Worm (Caenorhabditis elegans) whole organism, early embryonic: Measurements from ENCODE around the gene T26C12.3.

Experiments used
- B0310.2 ChIP-seq: sonication (generic microtip); optimal IDR thresholded peaks from 2 replicates; lab custom pipeline; 2016; ENCODE audit warnings: mild to moderate bottlenecking, missing genetic modification characterization, missing compliant biosample characterization
- F13C5.2 ChIP-seq: sonication (generic microtip); optimal IDR thresholded peaks from 2 replicates; lab custom pipeline; 2017; ENCODE audit warnings: mild to moderate bottlenecking, missing genetic modification characterization, inconsistent platforms, missing compliant biosample characterization
- ama-1 ChIP-seq: fragments of 150-350 bp; optimal IDR thresholded peaks from 2 replicates; lab custom pipeline; 2014
- ceh-36 ChIP-seq: sonication (generic microtip); optimal IDR thresholded peaks from 2 replicates; lab custom pipeline; 2016; ENCODE audit warnings: missing genetic modification characterization, inconsistent platforms, missing compliant biosample characterization
- flt-1 ChIP-seq: fragments of 200-800 bp; sonication (Bioruptor generic); IDR thresholded peaks from 2 replicates; pipeline ENCODE4 v1.3.6; 2022; ENCODE audit warnings: missing genetic modification characterization, missing compliant biosample characterization
- hmbx-1 ChIP-seq: sonication (generic microtip); optimal IDR thresholded peaks from 2 replicates; lab custom pipeline; 2016; ENCODE audit warnings: mild to moderate bottlenecking, missing genetic modification characterization, missing compliant biosample characterization
- hmg-4 ChIP-seq: fragments of 200-800 bp; sonication (Bioruptor generic); optimal IDR thresholded peaks from 2 replicates; lab custom pipeline; 2018; ENCODE audit warnings: mild to moderate bottlenecking, missing genetic modification characterization, missing compliant biosample characterization
- hnd-1 ChIP-seq: sonication (generic microtip); optimal IDR thresholded peaks from 2 replicates; lab custom pipeline; 2016; ENCODE audit warnings: missing genetic modification characterization, missing compliant biosample characterization
- pes-1 ChIP-seq: fragments of 200-800 bp; sonication (Bioruptor generic); IDR thresholded peaks from 2 replicates; pipeline ENCODE4 v1.3.6; 2022; ENCODE audit warnings: missing genetic modification reagents, missing genetic modification characterization, missing compliant biosample characterization
- scrt-1 ChIP-seq: fragments of 200-800 bp; sonication (Bioruptor generic); IDR thresholded peaks from 2 replicates; pipeline ENCODE4 v1.3.6; 2022; ENCODE audit warnings: missing genetic modification characterization, missing compliant biosample characterization
- tbx-11 ChIP-seq: fragments of 200-800 bp; sonication (Bioruptor generic); IDR thresholded peaks from 2 replicates; pipeline ENCODE4 v1.3.6; 2022; ENCODE audit warnings: missing genetic modification characterization, missing compliant biosample characterization
- tbx-37 ChIP-seq: fragments of 200-800 bp; sonication (Bioruptor generic); conservative IDR thresholded peaks from 2 replicates; pipeline ENCODE4 v1.3.6; 2022; ENCODE audit warnings: missing genetic modification reagents, missing genetic modification characterization, missing compliant biosample characterization
- tra-4 ChIP-seq: sonication (generic microtip); optimal IDR thresholded peaks from 2 replicates; lab custom pipeline; 2017; ENCODE audit warnings: missing genetic modification characterization, missing compliant biosample characterization

DNA sequence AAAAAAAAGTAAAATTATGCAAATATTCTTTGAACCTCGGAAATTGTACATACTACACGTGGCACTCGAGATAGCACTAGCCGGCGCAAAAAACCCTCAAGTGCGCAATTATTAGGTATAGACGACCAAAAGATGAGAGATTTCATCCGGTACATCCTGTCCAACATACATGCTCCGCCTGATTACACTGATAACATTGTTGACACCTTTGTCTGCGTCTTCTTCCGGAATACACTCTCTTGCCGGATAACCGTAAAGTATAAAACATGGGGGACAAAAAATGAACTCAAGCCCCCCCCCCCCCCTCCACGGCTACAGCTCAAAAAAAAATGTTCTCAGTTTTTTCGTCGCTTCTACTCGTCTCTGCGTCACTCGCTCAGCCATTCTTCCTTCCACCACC lies 25.1 kb upstream of the T26C12.3 start, which contains the start of gene W08E12.6:
- TF ChIP-seq tra-4 (tag; lab: Kevin White, UChicago) (no peak), hmbx-1 (no peak), pes-1 (GFP tag; lab: Robert Waterston, UW) (no peak), ceh-36 (tag; lab: Kevin White, UChicago) (no peak), ama-1 (lab: Kevin White, UChicago) (no peak), flt-1 (no peak), tbx-11 (GFP tag; lab: Robert Waterston, UW) (no peak), B0310.2 (tag; lab: Kevin White, UChicago) (no peak), scrt-1 (GFP tag; lab: Robert Waterston, UW) (no peak), hnd-1 (tag; lab: Kevin White, UChicago) (no peak), hmg-4 (GFP tag; lab: Kevin White, UChicago) (no peak), tbx-37 (GFP tag; lab: Robert Waterston, UW) (no peak), F13C5.2 (tag; lab: Kevin White, UChicago) (no peak)
